Worm (Caenorhabditis elegans): Measurements from ENCODE around the gene C18H7.11.

C18H7.11 gene

ce11 chrIV:584039-584438 is 12.7 kb upstream of the C18H7.11 start:
- TF ChIP-seq npax-4 (tag; optimal IDR thresholded peaks at IDR 0.05), result no peak
- no peak for TF ChIP-seq hlh-30 (tag; optimal IDR thresholded peaks at IDR 0.05; ENCODE audit: insufficient read depth)
- TF ChIP-seq C08G9.2 (tag; optimal IDR thresholded peaks at IDR 0.05), result no peak
- TF ChIP-seq ceh-34 (tag; optimal IDR thresholded peaks at IDR 0.05), result no peak
- TF ChIP-seq zip-5 (tag; optimal IDR thresholded peaks at IDR 0.05), result no peak
- no peak for TF ChIP-seq pag-3 (tag; optimal IDR thresholded peaks at IDR 0.05; ENCODE audit: borderline replicate concordance)
- no peak for TF ChIP-seq lim-6 (tag; optimal IDR thresholded peaks at IDR 0.05)
- TF ChIP-seq ceh-6 (GFP tag; optimal IDR thresholded peaks at IDR 0.05), result no peak
- no peak for TF ChIP-seq madf-2 (tag; optimal IDR thresholded peaks at IDR 0.05)
- no peak for TF ChIP-seq odd-2 (tag; optimal IDR thresholded peaks at IDR 0.05)
- no peak for TF ChIP-seq unc-55 (GFP tag; optimal IDR thresholded peaks at IDR 0.05)

ce11 chrIV:587729-588128 is 9.0 kb upstream of the C18H7.11 start, which contains the start of gene C18H7.12:
Gene C18H7.12 (minus strand): TSS chrIV:587829.
- TF ChIP-seq pag-3 (tag; optimal IDR thresholded peaks at IDR 0.05; ENCODE audit: borderline replicate concordance) (no peak), elt-2 (tag; optimal IDR thresholded peaks at IDR 0.05) (no peak), hlh-30 (tag; optimal IDR thresholded peaks at IDR 0.05; ENCODE audit: insufficient read depth) (no peak), pha-2 (tag; optimal IDR thresholded peaks at IDR 0.05) (no peak), ceh-30 (tag; optimal IDR thresholded peaks at IDR 0.05) (no peak), madf-2 (tag; optimal IDR thresholded peaks at IDR 0.05) (no peak), unc-86 (tag; optimal IDR thresholded peaks at IDR 0.05) (no peak), gmeb-2 (tag; optimal IDR thresholded peaks at IDR 0.05) (no peak)

ce11 chrIV:592382-592781 is 4.3 kb upstream of the C18H7.11 start, which contains the start of gene C18H7.6:
Gene C18H7.6 (minus strand): TSS chrIV:592485.
- TF ChIP-seq ceh-45 (GFP tag; IDR thresholded peaks at IDR 0.05) (no peak), ceh-31 (tag; optimal IDR thresholded peaks at IDR 0.05) (no peak), elt-2 (tag; optimal IDR thresholded peaks at IDR 0.05) (no peak), sox-2 (GFP tag; IDR thresholded peaks at IDR 0.05) (no peak)

ce11 chrIV:593029-593428 is 3.7 kb upstream of the C18H7.11 start, which contains the start of gene C18H7.4:
Gene C18H7.4 (plus strand): TSS chrIV:593329.
- TF ChIP-seq fkh-6 (tag; optimal IDR thresholded peaks at IDR 0.05) (no peak), pag-3 (tag; optimal IDR thresholded peaks at IDR 0.05; ENCODE audit: borderline replicate concordance) (no peak), ceh-18 (tag; optimal IDR thresholded peaks at IDR 0.05) (no peak), Y22D7AL.16 (tag; optimal IDR thresholded peaks at IDR 0.05) (no peak), sox-4 (tag; optimal IDR thresholded peaks at IDR 0.05) (no peak), ceh-45 (GFP tag; IDR thresholded peaks at IDR 0.05) (no peak), ahr-1 (tag; optimal IDR thresholded peaks at IDR 0.05) (no peak), sdc-2 (tag; optimal IDR thresholded peaks at IDR 0.05) (no peak), elt-2 (tag; optimal IDR thresholded peaks at IDR 0.05) (no peak), dve-1 (tag; optimal IDR thresholded peaks at IDR 0.05) (no peak)

ce11 chrIV:594840-595239 is 1.9 kb upstream of the C18H7.11 start:
- no peak for TF ChIP-seq ceh-30 (tag; optimal IDR thresholded peaks at IDR 0.05)
- no peak for TF ChIP-seq unc-55 (GFP tag; optimal IDR thresholded peaks at IDR 0.05)
- TF ChIP-seq tbx-2 (tag; optimal IDR thresholded peaks at IDR 0.05), result no peak
- no peak for TF ChIP-seq pax-1 (tag; optimal IDR thresholded peaks at IDR 0.05)
- no peak for TF ChIP-seq ttx-3 (tag; optimal IDR thresholded peaks at IDR 0.05)
- no peak for TF ChIP-seq ceh-24 (tag; optimal IDR thresholded peaks at IDR 0.05)
- no peak for TF ChIP-seq unc-3 (GFP tag; conservative IDR thresholded peaks at IDR 0.05)
- no peak for TF ChIP-seq unc-3 (tag; optimal IDR thresholded peaks at IDR 0.05)
- no peak for TF ChIP-seq ceh-9 (tag; optimal IDR thresholded peaks at IDR 0.05)
- no peak for TF ChIP-seq fkh-6 (tag; optimal IDR thresholded peaks at IDR 0.05)
- no peak for TF ChIP-seq ceh-48 (tag; optimal IDR thresholded peaks at IDR 0.05)
- no peak for TF ChIP-seq fax-1 (tag; optimal IDR thresholded peaks at IDR 0.05)

Data from whole organism, late embryonic.